Worm (Caenorhabditis elegans): ENCODE data around the gene ZK418.5.

- TF ChIP-seq him-1 (tag; optimal IDR thresholded peaks at IDR 0.05) (no peak), W03F9.2 (tag; optimal IDR thresholded peaks at IDR 0.05) (no peak)
These were observed 41.6 kb downstream of the ZK418.5 start for ce11 chrIII:7032070-7032469.

All from whole organism, L4/young adult.